Fruit fly (Drosophila melanogaster): ENCODE measurements around the gene ome.

Gene ome

dm6 chr3L:14781082-14781862, 108.6 kb downstream of the ome start (continued):
- TF ChIP-seq Rx (GFP tag; IDR thresholded peaks at IDR 0.05) (no peak), gcm2 (GFP tag; optimal IDR thresholded peaks at IDR 0.05) (no peak), CG1529 (GFP tag; optimal IDR thresholded peaks at IDR 0.05) (peak; percentile 6), ewg (GFP tag; optimal IDR thresholded peaks at IDR 0.05) (peak; percentile 40), HHEX (GFP tag; optimal IDR thresholded peaks at IDR 0.05) (peak; percentile 65), Hand (GFP tag; optimal IDR thresholded peaks at IDR 0.05) (no peak), gro (GFP tag; optimal IDR thresholded peaks at IDR 0.05) (peak; percentile 64), CG18619 (GFP tag; optimal IDR thresholded peaks at IDR 0.05) (peak; percentile 62), lbe (GFP tag; optimal IDR thresholded peaks at IDR 0.05) (peak; percentile 17), HmgD (GFP tag; optimal IDR thresholded peaks at IDR 0.05) (no peak), Sox100B (GFP tag; optimal IDR thresholded peaks at IDR 0.05) (peak; percentile 89), CG14710 (tag; optimal IDR thresholded peaks at IDR 0.05) (peak; percentile 76), Dref (GFP tag; IDR thresholded peaks at IDR 0.05) (no peak), Atf6 (GFP tag; IDR thresholded peaks at IDR 0.05) (peak; percentile 35; the same call in 1 of the 2 replicates), ttk (GFP tag; IDR thresholded peaks at IDR 0.05) (peak; percentile 40), sd (tag; optimal IDR thresholded peaks at IDR 0.05) (peak; percentile 94), sens (GFP tag) (peak; percentile 95), Rfx (GFP tag; IDR thresholded peaks at IDR 0.05) (0 out of 2 replicates have a peak, but pooled peaks have one; percentile 49), CG11504 (tag; optimal IDR thresholded peaks at IDR 0.05) (peak; percentile 85), cg (GFP tag; optimal IDR thresholded peaks at IDR 0.05) (peak; percentile 97), z (GFP tag; IDR thresholded peaks at IDR 0.05) (peak; percentile 47; the same call in 1 of the 3 replicates), CG4404 (GFP tag; IDR thresholded peaks at IDR 0.05) (no peak), Drgx (GFP tag; IDR thresholded peaks at IDR 0.05) (peak; percentile 71), CG4360 (GFP tag; IDR thresholded peaks at IDR 0.05) (peak; percentile 67), CG15479 (GFP tag; optimal IDR thresholded peaks at IDR 0.05) (no peak), Atf-2 (GFP tag; optimal IDR thresholded peaks at IDR 0.05) (peak; percentile 65), MBD-R2 (GFP tag; IDR thresholded peaks at IDR 0.05) (no peak; the same call in 1 of the 2 replicates), seq (GFP tag; IDR thresholded peaks at IDR 0.05) (peak; percentile 80; the same call in 1 of the 2 replicates), crc (GFP tag; optimal IDR thresholded peaks at IDR 0.05) (peak; percentile 52), Fer2 (tag; optimal IDR thresholded peaks at IDR 0.05) (no peak), her (GFP tag; optimal IDR thresholded peaks at IDR 0.05) (peak; percentile 68), sqz (GFP tag; optimal IDR thresholded peaks at IDR 0.05) (peak; percentile 85), odd (GFP tag; optimal IDR thresholded peaks at IDR 0.05) (peak; percentile 78), CG10147 (GFP tag; optimal IDR thresholded peaks at IDR 0.05) (peak; percentile 72), D19A (tag; optimal IDR thresholded peaks at IDR 0.05) (peak; percentile 60), BEAF-32 (GFP tag; optimal IDR thresholded peaks at IDR 0.05) (peak; percentile 13), CG6765 (GFP tag; optimal IDR thresholded peaks at IDR 0.05) (peak; percentile 59), CG1647 (GFP tag; optimal IDR thresholded peaks at IDR 0.05) (no peak), CG6813 (GFP tag; optimal IDR thresholded peaks at IDR 0.05) (peak; percentile 58), Spps (tag; optimal IDR thresholded peaks at IDR 0.05) (peak; percentile 18), CG6175 (GFP tag; IDR thresholded peaks at IDR 0.05) (no peak), jing (GFP tag; optimal IDR thresholded peaks at IDR 0.05) (no peak), CG8765 (GFP tag; IDR thresholded peaks at IDR 0.05) (no peak), ci (GFP tag; IDR thresholded peaks at IDR 0.05) (peak; percentile 74; the same call in 2 of the 3 replicates), mam (GFP tag; optimal IDR thresholded peaks at IDR 0.05) (peak; percentile 51), CG14965 (GFP tag; optimal IDR thresholded peaks at IDR 0.05; ENCODE audit: borderline replicate concordance) (no peak), dati (GFP tag; IDR thresholded peaks at IDR 0.05) (no peak), CG9797 (GFP tag; optimal IDR thresholded peaks at IDR 0.05) (no peak), wor (GFP tag; IDR thresholded peaks at IDR 0.05) (0 out of 2 replicates have a peak, but pooled peaks have one; percentile 37)

Measured in whole organism, embryonic.